Worm (Caenorhabditis elegans) whole organism, late embryonic: ENCODE measurements around the gene npr-28.

Source experiments
- C08G9.2 ChIP-seq: sonication (generic microtip); optimal IDR thresholded peaks from 2 replicates; lab custom pipeline; 2016; ENCODE audit warnings: mild to moderate bottlenecking, missing genetic modification characterization, moderate library complexity, missing compliant biosample characterization
- F13H6.1 ChIP-seq: sonication (generic microtip); optimal IDR thresholded peaks from 2 replicates; lab custom pipeline; 2016; ENCODE audit warnings: missing genetic modification characterization, missing compliant biosample characterization
- K02D7.2 ChIP-seq: sonication (generic microtip); optimal IDR thresholded peaks from 2 replicates; lab custom pipeline; 2017; ENCODE audit warnings: mild to moderate bottlenecking, missing genetic modification characterization, missing compliant biosample characterization
- ama-1 ChIP-seq: fragments of 150-350 bp; optimal IDR thresholded peaks from 2 replicates; lab custom pipeline; 2014
- ceh-18 ChIP-seq: sonication (generic microtip); optimal IDR thresholded peaks from 2 replicates; lab custom pipeline; 2016; ENCODE audit warnings: missing genetic modification characterization, missing compliant biosample characterization
- ceh-22 ChIP-seq: sonication (generic microtip); optimal IDR thresholded peaks from 2 replicates; lab custom pipeline; 2017; ENCODE audit warnings: missing biosample characterization, missing genetic modification characterization
- ceh-30 ChIP-seq: fragments of 150-350 bp; optimal IDR thresholded peaks from 2 replicates; lab custom pipeline; 2014; ENCODE audit warnings: missing biosample characterization, missing genetic modification characterization
- ceh-45 ChIP-seq: fragments of 200-800 bp; sonication (Bioruptor generic); IDR thresholded peaks from 2 replicates; pipeline ENCODE4 v1.3.6; 2022; ENCODE audit warnings: missing genetic modification reagents, missing genetic modification characterization, missing compliant biosample characterization
- ceh-6 ChIP-seq: fragments of 200-800 bp; sonication (Bioruptor generic); optimal IDR thresholded peaks from 2 replicates; lab custom pipeline; 2018; ENCODE audit warnings: mild to moderate bottlenecking, missing genetic modification characterization, missing compliant biosample characterization
- dmd-4 ChIP-seq: sonication (generic microtip); optimal IDR thresholded peaks from 2 replicates; lab custom pipeline; 2016; ENCODE audit warnings: borderline replicate concordance, missing genetic modification characterization, missing compliant biosample characterization
- elt-2 ChIP-seq: sonication (generic microtip); optimal IDR thresholded peaks from 2 replicates; lab custom pipeline; 2016; ENCODE audit warnings: missing genetic modification reagents, missing genetic modification characterization, missing compliant biosample characterization
- elt-4 ChIP-seq: sonication (generic microtip); optimal IDR thresholded peaks from 2 replicates; lab custom pipeline; 2016; ENCODE audit warnings: missing genetic modification characterization, missing compliant biosample characterization
- eyg-1 ChIP-seq: sonication (generic microtip); optimal IDR thresholded peaks from 2 replicates; lab custom pipeline; 2016; ENCODE audit warnings: missing genotype, missing genetic modification characterization, missing compliant biosample characterization
- fax-1 ChIP-seq: sonication (generic microtip); optimal IDR thresholded peaks from 2 replicates; lab custom pipeline; 2016; ENCODE audit warnings: missing genotype, missing genetic modification characterization, missing compliant biosample characterization
- fkh-6 ChIP-seq: sonication (generic microtip); optimal IDR thresholded peaks from 2 replicates; lab custom pipeline; 2016; ENCODE audit warnings: missing genetic modification characterization, missing compliant biosample characterization
- gmeb-2 ChIP-seq: sonication (generic microtip); optimal IDR thresholded peaks from 2 replicates; lab custom pipeline; 2016; ENCODE audit warnings: missing genetic modification characterization, inconsistent platforms, missing compliant biosample characterization
- hlh-30 ChIP-seq: sonication (generic microtip); optimal IDR thresholded peaks from 2 replicates; lab custom pipeline; 2017; ENCODE audit warnings: antibody characterized with exemption, missing genetic modification characterization, missing compliant biosample characterization; ENCODE audit not compliant: insufficient read depth
- hlh-8 ChIP-seq: sonication (generic microtip); optimal IDR thresholded peaks from 2 replicates; lab custom pipeline; 2016; ENCODE audit warnings: missing genotype, missing genetic modification characterization, missing compliant biosample characterization
- mec-3 ChIP-seq: sonication (generic microtip); optimal IDR thresholded peaks from 2 replicates; lab custom pipeline; 2016; ENCODE audit warnings: borderline replicate concordance, missing genetic modification characterization, missing compliant biosample characterization
- nfya-1 ChIP-seq: sonication (generic microtip); optimal IDR thresholded peaks from 2 replicates; lab custom pipeline; 2017; ENCODE audit warnings: missing genetic modification characterization, mild to moderate bottlenecking, missing compliant biosample characterization, antibody characterized with exemption, moderate library complexity
- nhr-11 ChIP-seq: fragments of 150-350 bp; optimal IDR thresholded peaks from 2 replicates; lab custom pipeline; 2014; ENCODE audit warnings: missing biosample characterization, missing genetic modification characterization
- odd-2 ChIP-seq: sonication (generic microtip); optimal IDR thresholded peaks from 2 replicates; lab custom pipeline; 2017; ENCODE audit warnings: antibody characterized with exemption, mild to moderate bottlenecking, missing genetic modification characterization, missing compliant biosample characterization
- pag-3 ChIP-seq: sonication (generic microtip); optimal IDR thresholded peaks from 2 replicates; lab custom pipeline; 2016; ENCODE audit warnings: missing compliant biosample characterization, missing genetic modification characterization, borderline replicate concordance
- pat-9 ChIP-seq: fragments of 200-800 bp; sonication (Bioruptor generic); optimal IDR thresholded peaks from 2 replicates; lab custom pipeline; 2018; ENCODE audit warnings: mild to moderate bottlenecking, missing genetic modification characterization, moderate library complexity, missing compliant biosample characterization
- pax-1 ChIP-seq: fragments of 150-350 bp; optimal IDR thresholded peaks from 2 replicates; lab custom pipeline; 2014; ENCODE audit warnings: missing biosample characterization, missing genetic modification characterization
- rnt-1 ChIP-seq: sonication (generic microtip); optimal IDR thresholded peaks from 2 replicates; lab custom pipeline; 2016; ENCODE audit warnings: missing genetic modification characterization, missing compliant biosample characterization
- sox-4 ChIP-seq: sonication (generic microtip); optimal IDR thresholded peaks from 2 replicates; lab custom pipeline; 2017; ENCODE audit warnings: mild to moderate bottlenecking, missing genetic modification characterization, inconsistent platforms, missing compliant biosample characterization
- syd-9 ChIP-seq: sonication (generic microtip); optimal IDR thresholded peaks from 2 replicates; lab custom pipeline; 2016; ENCODE audit warnings: mild to moderate bottlenecking, missing genetic modification characterization, moderate library complexity, missing compliant biosample characterization
- zip-5 ChIP-seq: sonication (generic microtip); optimal IDR thresholded peaks from 2 replicates; lab custom pipeline; 2016; ENCODE audit warnings: missing genetic modification characterization, missing compliant biosample characterization
- ztf-16 ChIP-seq: sonication (generic microtip); optimal IDR thresholded peaks from 2 replicates; lab custom pipeline; 2017; ENCODE audit warnings: missing genetic modification characterization, missing compliant biosample characterization

npr-28 gene

DNA sequence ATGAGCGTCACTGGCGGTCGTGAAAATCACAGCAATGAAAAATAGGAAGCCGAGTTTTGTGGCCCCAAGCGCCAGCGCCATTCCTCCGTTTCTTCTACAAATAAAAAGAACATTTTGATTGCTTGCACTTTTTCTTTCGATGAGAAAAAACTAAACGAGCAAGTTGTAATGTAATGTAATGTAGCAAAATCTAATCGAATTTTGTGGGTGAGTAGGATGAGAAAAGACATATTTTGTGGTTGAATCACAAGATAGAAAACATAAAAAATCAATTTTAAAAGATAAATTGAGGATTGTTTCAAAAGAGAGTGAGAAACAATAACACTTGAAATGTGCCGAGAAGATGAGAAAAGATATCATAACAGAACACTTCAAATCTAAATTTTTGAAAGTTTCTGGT lies 43.3 kb downstream of the npr-28 start, which contains the start of gene R09F10.5:
R09F10.5 (minus strand) TSS at position 101 of the 400 bp plus-strand sequence.
- TF ChIP-seq ama-1 (lab: Kevin White, UChicago), result no peak
- TF ChIP-seq elt-2 (tag; lab: Kevin White, UChicago), result no peak
- no peak for TF ChIP-seq dmd-4 (tag; lab: Kevin White, UChicago)
- TF ChIP-seq mec-3 (tag; lab: Kevin White, UChicago), result no peak
- TF ChIP-seq ceh-30 (tag; lab: Kevin White, UChicago), result no peak
- TF ChIP-seq pax-1, result no peak
- TF ChIP-seq odd-2, result no peak
- TF ChIP-seq pag-3 (tag; lab: Kevin White, UChicago), result no peak
- no peak for TF ChIP-seq gmeb-2 (tag; lab: Kevin White, UChicago)
- TF ChIP-seq zip-5, result no peak
- TF ChIP-seq rnt-1 (tag; lab: Kevin White, UChicago), result no peak
- no peak for TF ChIP-seq hlh-8 (tag; lab: Kevin White, UChicago)
- TF ChIP-seq, all 69 proteins: peak for 0

ce11 chrX:8302803-8303202 lies 48.1 kb downstream of the npr-28 start:
- TF ChIP-seq eyg-1 (tag; lab: Kevin White, UChicago), result no peak
- no peak for TF ChIP-seq elt-2 (tag; lab: Kevin White, UChicago)
- TF ChIP-seq pat-9 (tag; lab: Kevin White, UChicago), result no peak
- no peak for TF ChIP-seq rnt-1 (tag; lab: Kevin White, UChicago)
- no peak for TF ChIP-seq ceh-45 (GFP tag; lab: Robert Waterston, UW)
- no peak for TF ChIP-seq sox-4 (tag; lab: Kevin White, UChicago)
- TF ChIP-seq syd-9, result no peak
- TF ChIP-seq fax-1 (tag; lab: Kevin White, UChicago), result no peak
- TF ChIP-seq ceh-22 (tag; lab: Kevin White, UChicago), result no peak
- TF ChIP-seq nhr-11 (tag; lab: Kevin White, UChicago), result no peak
- TF ChIP-seq elt-4 (tag; lab: Kevin White, UChicago), result no peak
- TF ChIP-seq ceh-6 (GFP tag; lab: Kevin White, UChicago), result no peak
- TF ChIP-seq K02D7.2 (tag; lab: Kevin White, UChicago), result no peak
- no peak for TF ChIP-seq fkh-6 (tag; lab: Kevin White, UChicago)

DNA sequence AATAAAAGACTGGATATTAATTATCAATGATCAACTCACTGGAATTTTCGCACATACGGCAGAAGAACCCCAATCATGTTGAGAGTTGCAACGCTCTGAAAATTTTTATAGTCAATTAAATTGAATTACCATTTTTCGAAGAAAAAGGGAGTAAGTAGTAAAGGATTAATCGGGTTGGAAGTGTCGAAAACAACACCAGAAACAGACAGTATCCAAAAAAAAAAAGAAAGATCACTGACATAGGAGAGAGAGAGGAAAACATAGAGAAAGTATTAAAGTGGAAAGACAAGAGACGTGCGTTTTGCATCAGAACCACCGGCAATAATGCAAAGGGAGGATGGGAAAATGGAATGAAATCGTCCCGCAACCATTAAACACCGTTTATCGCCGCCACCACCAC lies 48.6 kb downstream of the npr-28 start, which contains the start of gene inx-5:
inx-5 (minus strand) TSS at position 101 of the 400 bp plus-strand sequence.
- TF ChIP-seq F13H6.1 (tag; lab: Kevin White, UChicago), result no peak
- TF ChIP-seq fax-1 (tag; lab: Kevin White, UChicago), result no peak
- TF ChIP-seq ztf-16 (tag; lab: Kevin White, UChicago), result no peak
- TF ChIP-seq hlh-30, result no peak
- TF ChIP-seq C08G9.2, result no peak
- no peak for TF ChIP-seq odd-2
- TF ChIP-seq dmd-4 (tag; lab: Kevin White, UChicago), result no peak

DNA sequence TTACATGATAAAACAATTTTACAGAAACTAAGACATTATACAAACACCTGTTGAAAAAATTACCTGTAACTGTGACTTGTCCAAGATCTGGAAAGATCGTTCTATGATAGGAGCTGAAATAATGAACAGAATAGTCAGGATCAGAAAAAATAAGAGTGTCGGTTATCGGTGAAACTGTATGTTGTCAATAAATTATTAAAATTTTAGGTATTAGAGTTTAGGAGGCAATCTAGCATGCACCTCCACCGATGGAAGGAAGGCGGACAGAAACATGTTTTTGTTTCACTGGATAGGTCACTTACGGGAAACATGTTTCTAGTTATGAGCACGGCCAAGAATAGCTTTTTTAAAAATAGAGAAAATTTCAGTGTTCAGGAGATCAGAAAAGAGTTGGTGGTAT lies 51.3 kb downstream of the npr-28 start, which contains the start of gene ced-13:
ced-13 (minus strand) TSS at position 101 of the 400 bp plus-strand sequence.
- TF ChIP-seq ceh-18 (tag; lab: Kevin White, UChicago), result no peak
- TF ChIP-seq nfya-1 (tag; lab: Kevin White, UChicago), result no peak
- TF ChIP-seq hlh-8 (tag; lab: Kevin White, UChicago), result no peak
